Fruit fly (Drosophila melanogaster) whole organism, larva: ENCODE results near the gene Mgat3.
A peak's percentile ranks its signal among the peaks of the same experiment; 100 is the strongest.
"Not testable (repeated sequence)": the region's sequence is repeated elsewhere in the genome, so short reads cannot be mapped to it uniquely, and the experiment has no call there.

ENCODE experiments used
- noc ChIP-seq: fragments of 200-800 bp; sonication (Bioruptor generic); optimal IDR thresholded peaks from 3 replicates; lab custom pipeline; 2019; ENCODE audit warnings: missing biosample characterization, mild to moderate bottlenecking, missing genetic modification characterization, moderate library complexity

Gene Mgat3

DNA sequence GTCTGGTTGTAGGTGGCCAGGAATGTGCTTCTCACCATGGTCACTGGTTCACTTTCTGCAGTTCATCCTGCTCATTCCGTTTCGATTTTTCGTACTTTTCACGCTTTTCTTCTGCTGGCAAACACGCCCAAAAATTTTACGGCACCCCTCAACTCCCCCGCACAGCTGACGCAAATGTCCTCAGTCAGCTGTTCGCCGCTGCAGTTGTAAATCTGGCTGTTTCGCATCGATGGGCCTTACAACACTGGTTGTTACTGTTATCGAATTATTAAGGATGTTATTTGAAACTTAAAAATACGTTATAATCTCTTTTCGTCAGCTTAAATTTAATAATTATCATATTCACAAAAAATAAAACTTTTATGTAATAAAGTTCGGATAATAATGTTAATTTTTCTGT lies at the start of gene Mgat3:
Gene Mgat3 (minus strand): TSS at position 182 of the 400 bp plus-strand sequence.
- no peak for TF ChIP-seq noc (tag; lab: Kevin White, UChicago)

DNA sequence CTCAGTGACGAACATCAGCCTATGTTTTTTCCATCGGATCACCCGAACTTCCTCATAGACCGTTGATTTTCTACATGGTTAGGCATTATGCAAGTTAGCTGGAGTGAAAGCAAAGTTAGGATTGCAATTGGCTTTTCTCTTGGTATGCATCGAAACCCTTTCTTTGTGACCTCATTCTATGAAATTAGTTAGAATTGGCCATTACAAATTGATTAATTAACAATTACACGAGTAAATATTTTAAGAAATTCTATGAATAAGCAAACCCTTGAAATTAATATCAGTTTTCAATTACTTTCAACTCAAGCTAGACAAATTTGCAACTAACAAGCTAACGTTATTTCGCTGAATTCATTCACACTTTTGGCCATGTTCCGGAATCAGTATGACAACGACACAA lies 49.3 kb upstream of the Mgat3 start, which contains the start of gene Prosalpha6T:
Gene Prosalpha6T (plus strand): TSS at position 301 of the 400 bp plus-strand sequence.
- TF ChIP-seq noc (tag; lab: Kevin White, UChicago): no peak

DNA sequence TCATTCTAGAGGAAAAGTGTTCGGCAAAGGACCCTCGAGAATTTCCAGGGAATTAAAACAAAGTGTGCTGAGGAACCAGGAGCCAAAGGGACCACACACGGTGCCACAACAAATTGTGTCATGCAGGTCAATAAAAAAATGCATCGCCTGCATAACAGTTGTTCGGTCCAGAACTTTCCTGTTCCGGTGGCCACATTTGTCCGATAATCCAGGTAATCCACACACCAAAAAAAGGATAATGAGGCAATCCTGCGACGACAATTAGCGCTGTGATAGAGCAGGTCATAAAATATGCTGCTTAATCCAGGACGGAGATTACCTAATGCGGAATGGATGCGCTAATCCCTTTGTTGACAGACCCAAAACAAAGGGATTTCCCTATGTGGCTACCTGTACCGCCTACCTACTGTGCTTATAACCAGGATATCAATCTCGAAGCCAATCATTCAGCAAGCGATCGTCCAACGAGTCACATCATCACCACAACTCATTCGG lies 47.0 kb upstream of the Mgat3 start, which contains the start of gene CG16815:
Gene CG16815 (plus strand): TSS at position 445 of the 495 bp plus-strand sequence.
- TF ChIP-seq noc (tag; lab: Kevin White, UChicago): no peak

DNA sequence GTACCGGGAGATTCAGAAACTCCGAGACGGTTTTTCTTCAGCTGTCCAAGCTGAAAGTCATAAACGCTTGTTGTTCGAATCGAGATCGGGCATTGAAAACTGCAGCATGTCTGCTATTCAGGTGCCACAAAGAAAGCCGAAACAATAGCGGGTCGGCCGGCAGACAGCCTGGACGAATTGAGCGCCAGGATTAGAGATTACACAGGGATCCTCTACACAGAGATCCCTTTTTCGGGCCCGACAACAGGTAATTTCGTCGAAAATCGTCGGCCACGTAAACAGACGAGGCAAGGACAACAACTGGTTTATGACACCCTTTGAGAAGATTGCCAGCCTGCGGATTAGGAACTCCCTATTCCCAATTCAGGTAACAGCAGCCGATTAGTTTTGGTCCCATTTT lies 44.8 kb upstream of the Mgat3 start, which contains the start of gene CG16813:
Gene CG16813 (plus strand): TSS at position 288 of the 400 bp plus-strand sequence.
- no peak for TF ChIP-seq noc (tag; lab: Kevin White, UChicago)

DNA sequence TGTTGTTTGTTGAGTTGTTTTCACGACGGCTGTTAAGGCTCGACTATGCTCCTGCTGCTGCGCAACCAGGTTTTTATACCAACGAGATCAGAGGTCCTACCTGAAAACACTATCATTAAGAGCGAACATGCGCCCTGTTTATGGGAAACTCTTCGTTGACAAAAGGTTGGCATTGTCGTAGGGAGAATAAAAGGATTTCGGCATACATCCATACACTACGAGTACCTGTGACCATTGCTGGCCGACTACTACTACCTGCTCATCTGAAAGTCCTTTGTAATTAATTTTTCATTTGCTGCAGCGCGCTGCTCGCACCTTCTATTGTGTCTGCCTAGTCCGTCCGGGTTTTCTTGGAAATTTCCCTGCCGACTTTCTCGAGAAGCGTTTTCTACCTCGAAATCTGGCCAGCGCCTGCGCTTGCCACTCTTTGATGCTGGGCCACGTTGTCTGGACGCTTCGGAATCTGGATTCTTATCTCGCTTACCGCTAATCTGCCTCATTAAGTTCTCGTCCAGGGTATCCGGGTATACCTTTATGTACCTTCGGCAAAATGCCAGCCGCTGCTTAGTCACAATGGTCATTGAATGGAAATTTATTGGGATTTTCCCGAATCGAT lies 42.9 kb upstream of the Mgat3 start, which contains the start of gene CG15480:
Gene CG15480 (minus strand): TSS at position 51 of the 616 bp plus-strand sequence.
- TF ChIP-seq noc (tag; lab: Kevin White, UChicago): no peak

DNA sequence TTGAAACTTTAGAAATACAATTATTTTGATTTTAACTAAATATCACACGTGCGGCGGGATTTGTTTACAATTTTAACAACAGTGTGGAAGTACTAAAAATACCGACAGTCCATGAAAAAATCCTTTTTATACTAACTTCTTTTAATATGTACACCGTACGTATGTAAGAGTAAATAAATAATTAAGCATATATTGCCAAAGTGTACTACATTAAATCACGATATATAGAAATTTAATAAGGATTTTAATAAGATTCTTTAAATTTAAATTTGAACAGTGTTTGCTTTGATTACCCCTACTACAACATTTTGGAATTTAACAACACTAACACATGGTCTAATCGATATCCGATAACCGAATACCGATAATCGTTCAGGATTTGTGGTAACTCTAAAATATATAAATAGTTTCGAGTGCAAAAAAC lies 39.8 kb upstream of the Mgat3 start, which contains the start of the genes Ski6 and CG16812:
Gene Ski6 (minus strand): TSS at position 205 of the 424 bp plus-strand sequence.
Gene CG16812 (plus strand): TSS at position 363 of the 424 bp plus-strand sequence.
- TF ChIP-seq noc (tag; lab: Kevin White, UChicago): no peak

DNA sequence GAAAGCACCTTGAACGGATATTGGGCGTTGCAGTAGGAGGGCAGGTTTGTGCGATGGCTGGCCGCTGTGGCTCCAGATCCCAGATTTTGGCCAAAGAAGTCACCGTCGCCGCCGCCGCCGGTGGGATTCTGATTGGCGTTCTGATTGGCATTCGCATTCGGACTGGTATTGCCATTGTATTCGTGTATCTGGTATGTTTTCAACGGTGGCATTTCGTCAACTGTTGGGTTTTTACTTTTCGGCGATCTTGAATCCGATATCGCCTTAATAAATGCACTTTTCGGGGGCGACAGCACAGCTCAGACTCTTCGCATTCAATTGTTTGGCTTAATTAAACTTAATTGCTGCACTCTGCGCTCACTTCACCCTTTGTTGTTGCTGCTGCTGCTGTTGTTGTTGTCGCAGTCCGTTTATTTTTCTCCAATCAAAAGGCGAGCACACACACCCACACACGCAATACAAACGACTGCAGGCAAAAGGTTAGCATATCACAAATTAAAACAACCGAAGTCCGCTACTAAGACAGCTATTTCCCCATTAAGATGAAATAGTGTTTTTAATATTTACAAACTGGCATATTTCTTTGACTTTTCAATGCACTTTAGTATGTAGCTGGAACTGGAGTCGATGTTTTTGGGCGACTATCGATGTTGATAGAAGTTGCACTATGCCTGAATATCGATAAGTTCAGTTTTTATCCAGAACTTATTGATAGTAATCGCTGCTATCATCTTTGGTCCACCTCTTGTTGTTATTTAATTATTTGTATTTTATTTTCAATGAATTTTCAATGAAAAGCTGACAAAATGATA lies 37.1 kb upstream of the Mgat3 start, which contains the start of the genes CG9426 and mRF1:
Gene CG9426 (minus strand): TSS at position 643 of the 812 bp plus-strand sequence.
Gene mRF1 (plus strand): TSS at position 699 of the 812 bp plus-strand sequence.
- no peak for TF ChIP-seq noc (tag; lab: Kevin White, UChicago)

DNA sequence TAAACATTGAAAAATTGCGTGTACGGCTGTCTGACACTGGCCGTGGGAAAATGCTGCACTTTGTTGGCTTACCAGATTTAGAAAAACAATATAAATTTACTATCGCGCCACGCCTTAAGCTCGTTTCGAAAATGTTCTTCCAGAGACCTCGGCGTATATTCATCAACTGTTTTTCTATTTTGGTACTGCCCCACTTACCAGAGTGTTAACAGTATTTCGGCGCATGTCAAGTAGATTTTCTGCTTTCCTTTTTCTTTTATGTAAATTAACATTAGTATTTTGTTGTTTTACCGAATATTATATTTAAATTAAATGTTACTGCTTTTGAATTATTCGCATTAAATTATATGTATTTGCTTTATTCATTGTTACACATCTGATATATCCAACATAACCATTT lies 32.6 kb upstream of the Mgat3 start, which contains the start of gene kek4:
Gene kek4 (minus strand): TSS at position 341 of the 400 bp plus-strand sequence.
- TF ChIP-seq noc (tag; lab: Kevin White, UChicago): no peak

DNA sequence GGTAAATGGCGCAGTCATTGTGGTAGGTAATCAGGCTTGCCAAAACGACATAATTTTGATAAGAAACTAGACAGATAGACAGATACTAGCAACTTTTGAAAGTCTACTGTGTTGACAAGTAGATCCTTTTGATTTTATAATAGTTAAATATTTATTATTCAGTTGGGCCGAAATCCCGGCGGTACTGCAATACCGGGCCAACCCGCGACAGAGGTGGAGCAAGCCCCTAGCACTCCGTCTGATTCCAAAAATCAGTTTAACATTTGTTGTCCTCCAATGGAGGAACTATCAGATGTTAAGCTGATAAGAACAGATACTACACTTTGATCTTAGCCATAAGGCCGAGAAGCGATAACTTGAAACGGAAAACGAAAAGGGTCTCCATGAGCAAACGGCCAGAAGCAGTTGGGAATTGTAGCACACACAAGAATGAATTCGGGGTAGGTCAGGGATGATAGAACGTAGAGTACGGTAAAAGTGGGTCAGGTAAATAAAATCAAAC lies 29.4 kb upstream of the Mgat3 start, which contains the start of gene CG15482:
Gene CG15482 (minus strand): TSS at position 51 of the 502 bp plus-strand sequence.
- TF ChIP-seq noc (tag; lab: Kevin White, UChicago): not testable (repeated sequence)

DNA sequence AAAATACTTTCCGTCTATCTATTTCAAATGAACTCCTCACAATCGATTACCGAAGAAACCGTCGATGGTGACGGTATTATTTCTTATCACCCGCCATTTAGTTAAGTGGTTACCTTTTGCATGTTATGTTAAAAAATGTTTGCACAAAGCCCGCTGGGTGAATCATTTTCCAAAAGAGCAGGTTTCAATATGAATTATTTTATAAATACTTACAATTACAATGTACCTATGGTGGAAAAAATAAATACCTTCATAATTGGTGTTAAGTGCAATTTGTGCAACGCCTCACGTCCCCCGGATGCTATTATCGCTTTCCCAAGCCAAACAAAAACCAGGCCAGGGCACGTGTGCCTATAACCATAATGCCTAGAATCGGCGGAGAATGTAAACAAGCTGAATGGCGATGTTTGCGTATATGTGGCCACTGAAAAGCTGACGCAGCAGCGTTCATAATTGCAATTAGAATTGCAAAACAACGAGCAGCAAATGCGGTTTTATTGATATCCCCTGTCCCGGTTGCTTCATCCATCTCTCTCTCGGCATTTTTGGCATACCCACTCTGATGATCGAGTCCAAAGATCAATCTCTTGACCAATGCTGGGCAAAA lies 24.6 kb upstream of the Mgat3 start:
- TF ChIP-seq noc (tag; lab: Kevin White, UChicago): no peak

DNA sequence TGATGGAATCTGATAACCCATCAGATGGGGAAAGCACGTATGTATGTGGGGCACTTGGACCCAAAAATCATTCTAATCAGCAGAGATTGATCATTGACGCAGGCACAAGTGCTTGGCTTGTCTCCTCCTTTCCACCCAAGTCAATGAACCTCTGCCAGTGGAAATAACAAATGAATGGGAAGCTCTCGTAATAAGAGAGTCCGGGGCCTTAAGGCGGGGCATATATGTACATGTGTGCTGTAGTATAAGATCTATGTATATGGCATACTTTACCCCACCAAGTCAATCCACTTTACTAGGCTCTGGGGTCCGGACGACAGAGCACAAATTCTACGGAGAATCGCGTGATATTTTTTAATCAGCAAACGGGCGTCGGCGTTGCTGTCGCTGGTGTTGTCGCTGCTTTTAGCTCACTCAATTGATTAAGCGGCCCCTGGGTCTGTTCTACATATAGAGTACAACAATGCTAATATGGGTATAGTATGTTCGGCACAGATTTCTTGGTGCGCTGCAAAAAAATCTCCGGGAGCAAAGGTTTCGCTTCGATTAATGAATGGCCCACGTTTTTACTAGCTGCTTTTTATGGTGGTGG lies 23.8 kb upstream of the Mgat3 start:
- peak; percentile 57 for TF ChIP-seq noc (tag; lab: Kevin White, UChicago)

DNA sequence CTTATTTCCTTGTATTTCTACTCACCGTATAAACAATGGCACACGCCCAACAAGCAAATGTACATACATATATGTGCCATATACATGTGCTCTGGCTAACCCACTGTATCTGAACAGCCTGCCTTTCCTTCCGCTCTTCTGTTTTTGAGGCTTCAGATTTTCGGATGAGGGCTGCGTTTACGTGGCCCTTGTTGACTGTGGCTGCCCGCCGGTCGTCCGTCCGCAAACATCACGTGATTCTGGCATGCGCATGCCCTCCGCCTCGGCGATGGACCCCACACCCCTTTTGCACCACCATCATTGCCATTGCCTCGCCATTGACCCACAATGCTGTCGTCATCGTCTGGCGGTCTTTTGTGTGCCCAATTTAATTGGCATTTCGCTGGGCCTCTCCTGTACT lies 22.9 kb upstream of the Mgat3 start:
- no peak for TF ChIP-seq noc (tag; lab: Kevin White, UChicago)

DNA sequence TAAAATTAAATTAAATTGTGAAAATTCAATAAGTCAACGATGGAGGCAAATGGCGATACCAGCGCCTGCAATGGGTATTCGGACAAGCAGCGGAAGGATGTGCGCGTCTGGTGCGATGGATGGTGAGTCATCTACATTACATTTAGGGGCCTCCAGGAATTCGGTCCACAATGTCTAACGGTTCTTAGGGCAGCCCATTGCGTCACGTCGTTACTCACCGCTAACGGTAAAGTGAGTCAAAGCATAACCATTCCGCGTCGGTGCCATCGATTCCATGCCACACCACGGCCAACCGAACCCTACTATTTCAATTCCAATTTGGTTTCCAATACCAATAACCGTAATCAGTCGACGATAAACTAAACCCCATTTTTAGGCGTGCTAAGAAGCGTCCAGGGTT lies 21.8 kb upstream of the Mgat3 start:
- no peak for TF ChIP-seq noc (tag; lab: Kevin White, UChicago)

DNA sequence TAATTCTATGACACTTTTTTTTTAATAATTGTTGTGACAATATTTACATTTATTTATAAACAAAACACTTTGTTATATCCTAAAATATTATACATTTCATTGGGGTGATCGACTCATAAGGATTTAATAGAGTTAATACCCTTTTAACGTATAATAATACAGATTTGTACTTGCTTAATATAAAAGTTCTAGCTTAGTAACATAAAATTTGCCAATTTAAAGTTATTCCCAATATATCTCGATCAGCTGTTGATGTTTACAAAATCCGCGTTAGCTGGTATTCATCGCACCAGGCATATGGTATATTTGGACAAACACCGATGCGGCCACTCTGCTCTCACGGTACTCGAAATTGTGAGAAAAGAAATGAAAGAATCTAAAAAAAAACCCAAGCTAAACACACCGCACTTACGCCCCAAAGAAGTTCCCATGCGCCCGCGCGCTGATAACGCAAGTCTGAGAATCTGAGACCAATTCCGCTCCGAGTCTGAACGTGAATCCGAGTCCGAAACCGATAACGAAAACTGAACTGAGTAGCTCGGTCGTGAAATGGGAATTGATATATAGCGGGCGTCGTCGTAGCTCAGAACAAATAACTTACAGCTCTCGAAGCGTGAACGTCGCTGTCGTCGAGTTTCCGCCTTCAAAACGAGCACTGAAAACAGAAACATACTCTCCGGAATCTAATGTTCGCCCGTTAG lies 21.2 kb upstream of the Mgat3 start, which contains the start of gene Pect:
Gene Pect (plus strand): TSS at position 326 of the 701 bp plus-strand sequence.
- TF ChIP-seq noc (tag; lab: Kevin White, UChicago): peak; percentile 51
